Fruit fly (Drosophila melanogaster) S2 (cell line): ENCODE results near the gene CG18304.

ENCODE experiments used
- CG8478 ChIP-seq: fragments of >200 bp; optimal IDR thresholded peaks from 2 replicates; lab custom pipeline; 2018
- CTCF ChIP-seq, 2 experiments: fragments of >200 bp; optimal IDR thresholded peaks; 2 replicates each; lab custom pipeline; 2018

DNA sequence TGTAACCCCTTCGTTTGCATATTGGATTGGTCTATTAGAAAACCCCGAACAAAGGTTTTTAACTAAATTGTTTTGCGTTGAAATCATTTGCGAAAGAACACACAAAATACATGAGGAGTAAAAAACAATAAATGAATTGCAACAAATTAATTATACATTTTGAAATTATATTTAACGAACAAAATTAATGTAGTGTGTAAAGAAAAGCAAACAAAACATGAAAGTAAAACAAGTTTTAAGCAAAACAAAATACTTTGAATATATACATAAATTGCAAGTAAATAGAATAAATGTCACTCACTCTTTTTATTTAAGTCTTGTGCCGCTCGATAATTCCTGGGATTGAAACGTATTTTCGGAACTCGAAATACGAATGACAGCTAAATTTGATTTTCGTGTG, 10.8 kb downstream of the CG18304 start, which contains the start of gene CG43232:
- TF ChIP-seq CG8478 (lab: Kevin White, UChicago) (no peak), CTCF (optimal IDR thresholded peaks at IDR 0.05; lab: Kevin White, UChicago) (no peak)
